Worm (Caenorhabditis elegans): ENCODE data around the gene C08B6.14.

- TF ChIP-seq unc-62 (GFP tag; optimal IDR thresholded peaks at IDR 0.05) = no peak
- TF ChIP-seq ceh-82 (tag; optimal IDR thresholded peaks at IDR 0.05) = no peak
- TF ChIP-seq nfya-1 (tag; optimal IDR thresholded peaks at IDR 0.05; ENCODE audit: insufficient read depth) = no peak
- TF ChIP-seq aly-2 (tag; optimal IDR thresholded peaks at IDR 0.05) = no peak
- TF ChIP-seq nhr-12 (tag; optimal IDR thresholded peaks at IDR 0.05) = no peak
- no peak for TF ChIP-seq skn-1 (tag; optimal IDR thresholded peaks at IDR 0.05)
Measured at ce11 chrV:10105412-10105811, 3.6 kb upstream of the C08B6.14 start, which contains the start of gene C08B6.2.
